Worm (Caenorhabditis elegans): ENCODE measurements around the gene C40A11.4.

DNA sequence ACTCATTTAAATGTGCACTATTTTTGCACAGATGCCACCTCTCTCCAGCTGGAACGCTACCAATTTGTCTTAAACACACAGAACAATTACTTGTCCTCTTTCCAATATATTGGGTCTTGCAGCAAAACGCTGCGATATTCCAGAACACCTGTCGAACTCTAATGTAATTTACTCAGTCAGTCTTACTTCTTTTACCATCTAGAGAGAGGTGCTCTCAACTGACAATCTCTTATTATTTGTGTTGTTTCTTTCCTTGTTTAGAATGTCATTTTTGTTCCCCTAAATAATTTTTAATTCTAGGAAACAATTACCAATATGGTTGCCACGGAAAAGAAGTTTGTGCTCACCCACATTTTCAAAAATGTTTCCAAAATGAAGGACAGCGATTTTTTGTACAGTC, 6.5 kb upstream of the C40A11.4 start, which contains the start of gene sdz-28:
- TF ChIP-seq him-1 (tag; optimal IDR thresholded peaks at IDR 0.05): no peak
- TF ChIP-seq W03F9.2 (tag; optimal IDR thresholded peaks at IDR 0.05): no peak

Measured in whole organism, L4/young adult.